Fruit fly (Drosophila melanogaster) whole organism, pupa: ENCODE results near the gene Tnpo-SR.

ENCODE experiments used
- CG10348 ChIP-seq: fragments of 200-800 bp; sonication (Bioruptor generic); IDR thresholded peaks from 2 replicates; pipeline ENCODE4 v1.3.6; 2022; ENCODE audit warnings: missing biosample characterization, missing genetic modification characterization
- CG8301 ChIP-seq: fragments of 200-800 bp; sonication (Bioruptor generic); optimal IDR thresholded peaks from 2 replicates; lab custom pipeline; 2018; ENCODE audit warnings: missing biosample characterization, mild to moderate bottlenecking, missing genetic modification characterization

DNA sequence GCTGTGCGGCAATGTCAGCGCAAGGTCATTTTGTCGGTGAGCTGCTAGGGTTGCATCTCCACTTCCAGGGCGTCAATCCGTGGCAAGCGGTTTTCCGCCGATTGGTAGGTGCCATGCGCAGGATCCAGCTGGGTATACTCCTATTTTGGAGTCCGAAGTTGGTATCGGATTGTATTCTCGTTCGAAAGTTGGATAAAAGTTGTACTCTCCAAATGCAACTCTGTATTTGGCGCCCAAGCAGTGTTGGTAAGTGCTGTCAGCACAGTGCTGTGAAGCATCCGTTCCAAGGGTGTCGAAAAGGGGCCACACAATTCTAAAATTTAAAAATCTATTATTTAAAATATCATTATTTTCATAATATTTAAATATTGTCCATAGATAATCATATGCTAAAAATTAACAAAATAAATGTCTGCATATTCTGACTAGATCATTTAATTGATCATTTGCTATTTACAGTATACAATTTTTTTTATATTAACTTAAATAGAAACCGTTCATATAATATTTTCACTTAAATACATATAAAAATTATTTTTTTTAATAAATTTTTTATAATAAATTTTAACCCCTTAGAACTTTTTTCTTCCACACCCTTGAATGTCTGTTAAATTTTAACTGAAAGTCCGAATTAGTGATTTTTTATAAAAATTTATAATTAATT, 11.1 kb upstream of the Tnpo-SR start:
- TF ChIP-seq CG10348 (GFP tag; lab: Robert Waterston, UW): 0 out of 2 replicates have a peak, but pooled peaks have one; percentile 13
- TF ChIP-seq CG8301 (tag; lab: Kevin White, UChicago): peak; percentile 63
